Fruit fly (Drosophila melanogaster) whole organism, embryonic: ENCODE measurements around the gene Mcad.

ENCODE experiments used
- B-H2 ChIP-seq: fragments of 200-800 bp; sonication (Bioruptor generic); optimal IDR thresholded peaks from 2 replicates; lab custom pipeline; 2018; ENCODE audit warnings: missing biosample characterization, mild to moderate bottlenecking, missing genetic modification characterization
- Blimp-1 ChIP-seq: fragments of 200-800 bp; sonication (Bioruptor generic); optimal IDR thresholded peaks from 3 replicates; lab custom pipeline; 2018; ENCODE audit warnings: missing biosample characterization, missing genetic modification characterization, mild to moderate bottlenecking, moderate library complexity, missing genetic modification reagents
- C15 ChIP-seq: fragments of 200-800 bp; sonication (Bioruptor generic); IDR thresholded peaks from 3 replicates; pipeline ENCODE4 v1.3.6; 2022; ENCODE audit warnings: missing biosample characterization, missing genetic modification characterization
- CG10274 ChIP-seq: fragments of 200-800 bp; sonication (Bioruptor generic); optimal IDR thresholded peaks from 3 replicates; lab custom pipeline; 2017; ENCODE audit warnings: missing biosample characterization, mild to moderate bottlenecking, missing genetic modification characterization
- CG10321 ChIP-seq: fragments of 200-800 bp; sonication (Bioruptor generic); IDR thresholded peaks from 2 replicates; pipeline ENCODE4 v1.3.6; 2022; ENCODE audit warnings: missing biosample characterization, missing genetic modification characterization
- CG10431 ChIP-seq: fragments of 200-800 bp; sonication (Bioruptor generic); optimal IDR thresholded peaks from 3 replicates; lab custom pipeline; 2018; ENCODE audit warnings: missing biosample characterization, mild to moderate bottlenecking, missing genetic modification characterization
- CG10565 ChIP-seq: fragments of 200-800 bp; sonication (Bioruptor generic); optimal IDR thresholded peaks from 3 replicates; lab custom pipeline; 2016; ENCODE audit warnings: missing biosample characterization, mild to moderate bottlenecking, missing genetic modification characterization
- CG11456 ChIP-seq: fragments of 200-800 bp; sonication (Bioruptor generic); IDR thresholded peaks from 3 replicates; pipeline ENCODE4 v1.3.6; 2022; ENCODE audit warnings: missing biosample characterization, missing genetic modification characterization
- CG14050 ChIP-seq: fragments of 200-800 bp; sonication (Bioruptor generic); IDR thresholded peaks from 3 replicates; pipeline ENCODE4 v1.3.6; 2022; ENCODE audit warnings: missing biosample characterization, missing genetic modification characterization
- CG14441 ChIP-seq: fragments of 200-800 bp; sonication (Bioruptor generic); IDR thresholded peaks from 2 replicates; pipeline ENCODE4 v1.3.6; 2022; ENCODE audit warnings: missing biosample characterization, missing genetic modification characterization
- CG14667 ChIP-seq: fragments of 200-800 bp; sonication (Bioruptor generic); IDR thresholded peaks from 2 replicates; pipeline ENCODE4 v1.3.6; 2022; ENCODE audit warnings: missing biosample characterization, missing genetic modification characterization
- CG15073 ChIP-seq: fragments of 200-800 bp; sonication (Bioruptor generic); optimal IDR thresholded peaks from 2 replicates; lab custom pipeline; 2016; ENCODE audit warnings: missing biosample characterization, missing genetic modification characterization
- CG15269 ChIP-seq: fragments of 200-800 bp; sonication (Bioruptor generic); optimal IDR thresholded peaks from 2 replicates; lab custom pipeline; 2018; ENCODE audit warnings: missing biosample characterization, mild to moderate bottlenecking, missing genetic modification characterization, moderate library complexity
- CG15479 ChIP-seq: fragments of 200-800 bp; sonication (Bioruptor generic); optimal IDR thresholded peaks from 3 replicates; lab custom pipeline; 2019; ENCODE audit warnings: missing biosample characterization, mild to moderate bottlenecking, missing genetic modification characterization, moderate library complexity
- CG17186 ChIP-seq: fragments of 200-800 bp; sonication (Bioruptor generic); optimal IDR thresholded peaks from 3 replicates; lab custom pipeline; 2017; ENCODE audit warnings: missing biosample characterization, missing genetic modification reagents, missing genetic modification characterization
- CG17802 ChIP-seq: fragments of 200-800 bp; sonication (Bioruptor generic); optimal IDR thresholded peaks from 2 replicates; lab custom pipeline; 2018; ENCODE audit warnings: missing biosample characterization, mild to moderate bottlenecking, missing genetic modification characterization, moderate library complexity
- CG2199 ChIP-seq: fragments of 200-800 bp; sonication (Bioruptor generic); IDR thresholded peaks from 3 replicates; pipeline ENCODE4 v1.3.6; 2022; ENCODE audit warnings: missing biosample characterization, missing genetic modification characterization
- CG3163 ChIP-seq: fragments of 200-800 bp; sonication (Bioruptor generic); optimal IDR thresholded peaks from 3 replicates; lab custom pipeline; 2016; ENCODE audit warnings: missing biosample characterization, missing genetic modification characterization
- CG42726 ChIP-seq: fragments of 200-800 bp; sonication (Bioruptor generic); IDR thresholded peaks from 2 replicates; pipeline ENCODE4 v1.3.6; 2022; ENCODE audit warnings: missing biosample characterization, missing genetic modification characterization; ENCODE audit not compliant: partially characterized antibody
- CG9727 ChIP-seq: fragments of 200-800 bp; sonication (Bioruptor generic); optimal IDR thresholded peaks from 3 replicates; lab custom pipeline; 2017; ENCODE audit warnings: missing biosample characterization, mild to moderate bottlenecking, missing genetic modification characterization
- CG9932 ChIP-seq: fragments of 200-800 bp; sonication (Bioruptor generic); IDR thresholded peaks from 2 replicates; pipeline ENCODE4 v1.3.6; 2022; ENCODE audit warnings: missing biosample characterization, missing genetic modification characterization
- Ets97D ChIP-seq: fragments of 200-800 bp; sonication (Bioruptor generic); optimal IDR thresholded peaks from 3 replicates; lab custom pipeline; 2016; ENCODE audit warnings: missing biosample characterization, missing genetic modification characterization
- HLHmδ ChIP-seq: fragments of 200-800 bp; sonication (Bioruptor generic); optimal IDR thresholded peaks from 2 replicates; lab custom pipeline; 2018; ENCODE audit warnings: missing biosample characterization, mild to moderate bottlenecking, missing genetic modification characterization, moderate library complexity
- HmgZ ChIP-seq: fragments of 200-800 bp; sonication (Bioruptor generic); optimal IDR thresholded peaks from 2 replicates; lab custom pipeline; 2018; ENCODE audit warnings: missing biosample characterization, mild to moderate bottlenecking, missing genetic modification characterization
- Optix ChIP-seq: fragments of 200-800 bp; sonication (Bioruptor generic); IDR thresholded peaks from 3 replicates; pipeline ENCODE4 v1.3.6; 2022; ENCODE audit warnings: missing biosample characterization, missing genetic modification characterization
- Xrp1 ChIP-seq: fragments of 200-800 bp; sonication (Bioruptor generic); IDR thresholded peaks from 2 replicates; pipeline ENCODE4 v1.3.6; 2022; ENCODE audit warnings: missing biosample characterization, missing genetic modification characterization
- ac ChIP-seq: fragments of 200-800 bp; sonication (Bioruptor generic); optimal IDR thresholded peaks from 3 replicates; lab custom pipeline; 2017; ENCODE audit warnings: missing biosample characterization, mild to moderate bottlenecking, missing genetic modification characterization
- ara ChIP-seq: fragments of 200-800 bp; sonication (Bioruptor generic); IDR thresholded peaks from 2 replicates; pipeline ENCODE4 v1.3.6; 2022; ENCODE audit warnings: missing biosample characterization, missing genetic modification characterization
- bowl ChIP-seq: fragments of 200-800 bp; sonication (Bioruptor generic); IDR thresholded peaks from 2 replicates; pipeline ENCODE4 v1.3.6; 2022; ENCODE audit warnings: missing biosample characterization, missing genetic modification characterization
- br ChIP-seq: fragments of >200 bp; optimal IDR thresholded peaks from 2 replicates; lab custom pipeline; 2017
- cas ChIP-seq: fragments of 200-800 bp; sonication (Bioruptor generic); IDR thresholded peaks from 2 replicates; pipeline ENCODE4 v1.3.6; 2022; ENCODE audit warnings: missing biosample characterization, missing genetic modification characterization
- chif ChIP-seq, 2 experiments: fragments of 200-800 bp; sonication (Bioruptor generic); optimal IDR thresholded peaks; 3 replicates each; lab custom pipeline; 2016; ENCODE audit warnings: missing biosample characterization in 2 of 2, missing genetic modification characterization in 2 of 2
- ci ChIP-seq: fragments of 200-800 bp; sonication (Bioruptor generic); IDR thresholded peaks from 3 replicates; pipeline ENCODE4 v1.3.6; 2022; ENCODE audit warnings: missing biosample characterization, missing genetic modification characterization
- disco-r ChIP-seq: fragments of 200-800 bp; sonication (Bioruptor generic); optimal IDR thresholded peaks from 2 replicates; lab custom pipeline; 2016; ENCODE audit warnings: missing biosample characterization, missing genetic modification characterization
- ind ChIP-seq: fragments of 200-800 bp; sonication (Bioruptor generic); optimal IDR thresholded peaks from 3 replicates; lab custom pipeline; 2016; ENCODE audit warnings: missing biosample characterization, missing genetic modification characterization
- insv ChIP-seq, 2 experiments: fragments of 200-800 bp; sonication (Bioruptor generic); optimal IDR thresholded peaks; 3 replicates each; lab custom pipeline; 2016 to 2018; ENCODE audit warnings: missing biosample characterization in 2 of 2, missing genetic modification characterization in 2 of 2
- inv ChIP-seq: fragments of 200-800 bp; sonication (Bioruptor generic); IDR thresholded peaks from 2 replicates; pipeline ENCODE4 v1.3.6; 2022; ENCODE audit warnings: missing biosample characterization, missing genetic modification characterization; ENCODE audit not compliant: partially characterized antibody
- jigr1 ChIP-seq: fragments of 200-800 bp; sonication (Bioruptor generic); IDR thresholded peaks from 3 replicates; pipeline ENCODE4 v1.3.6; 2022; ENCODE audit warnings: missing biosample characterization, missing genetic modification characterization
- kay ChIP-seq: fragments of 200-800 bp; sonication (Bioruptor generic); optimal IDR thresholded peaks from 2 replicates; lab custom pipeline; 2016; ENCODE audit warnings: missing biosample characterization, missing genetic modification characterization
- lmd ChIP-seq: fragments of 200-800 bp; sonication (Bioruptor generic); IDR thresholded peaks from 2 replicates; pipeline ENCODE4 v1.3.6; 2022; ENCODE audit warnings: missing biosample characterization, missing genetic modification characterization
- nom ChIP-seq: fragments of 200-800 bp; sonication (Bioruptor generic); optimal IDR thresholded peaks from 2 replicates; lab custom pipeline; 2017; ENCODE audit warnings: missing biosample characterization, missing genetic modification characterization, mild to moderate bottlenecking, moderate library complexity, missing genetic modification reagents
- pho ChIP-seq: fragments of 200-800 bp; sonication (Bioruptor generic); optimal IDR thresholded peaks from 2 replicates; lab custom pipeline; 2016; ENCODE audit warnings: missing biosample characterization, missing genetic modification characterization
- repo ChIP-seq: fragments of 200-800 bp; sonication (Bioruptor generic); optimal IDR thresholded peaks from 2 replicates; lab custom pipeline; 2016; ENCODE audit warnings: missing biosample characterization, missing genetic modification characterization
- sens ChIP-seq: fragments of 200-800 bp; sonication (Bioruptor generic); peaks from one replicate; lab custom pipeline; 2016; ENCODE audit warnings: missing biosample characterization, missing genetic modification characterization
- slbo ChIP-seq: fragments of 200-800 bp; sonication (Bioruptor generic); IDR thresholded peaks from 2 replicates; pipeline ENCODE4 v1.3.6; 2022; ENCODE audit warnings: missing biosample characterization, missing genetic modification characterization
- stc ChIP-seq: fragments of 200-800 bp; sonication (Bioruptor generic); IDR thresholded peaks from 2 replicates; pipeline ENCODE4 v1.3.6; 2022; ENCODE audit warnings: missing biosample characterization, missing genetic modification characterization
- tup ChIP-seq: fragments of 200-800 bp; sonication (Bioruptor generic); optimal IDR thresholded peaks from 2 replicates; lab custom pipeline; 2016; ENCODE audit warnings: missing biosample characterization, mild to moderate bottlenecking, missing genetic modification characterization, moderate library complexity
- unc-4 ChIP-seq: fragments of 200-800 bp; sonication (Bioruptor generic); IDR thresholded peaks from 2 replicates; pipeline ENCODE4 v1.3.6; 2022; ENCODE audit warnings: missing biosample characterization, missing genetic modification characterization; ENCODE audit not compliant: partially characterized antibody
- vfl ChIP-seq: fragments of 200-800 bp; sonication (Bioruptor generic); optimal IDR thresholded peaks from 2 replicates; lab custom pipeline; 2016; ENCODE audit warnings: missing biosample characterization, missing genetic modification characterization
- zf30C ChIP-seq: fragments of 200-800 bp; sonication (Bioruptor generic); optimal IDR thresholded peaks from 3 replicates; lab custom pipeline; 2018; ENCODE audit warnings: missing biosample characterization, mild to moderate bottlenecking, missing genetic modification characterization

Mcad gene

DNA sequence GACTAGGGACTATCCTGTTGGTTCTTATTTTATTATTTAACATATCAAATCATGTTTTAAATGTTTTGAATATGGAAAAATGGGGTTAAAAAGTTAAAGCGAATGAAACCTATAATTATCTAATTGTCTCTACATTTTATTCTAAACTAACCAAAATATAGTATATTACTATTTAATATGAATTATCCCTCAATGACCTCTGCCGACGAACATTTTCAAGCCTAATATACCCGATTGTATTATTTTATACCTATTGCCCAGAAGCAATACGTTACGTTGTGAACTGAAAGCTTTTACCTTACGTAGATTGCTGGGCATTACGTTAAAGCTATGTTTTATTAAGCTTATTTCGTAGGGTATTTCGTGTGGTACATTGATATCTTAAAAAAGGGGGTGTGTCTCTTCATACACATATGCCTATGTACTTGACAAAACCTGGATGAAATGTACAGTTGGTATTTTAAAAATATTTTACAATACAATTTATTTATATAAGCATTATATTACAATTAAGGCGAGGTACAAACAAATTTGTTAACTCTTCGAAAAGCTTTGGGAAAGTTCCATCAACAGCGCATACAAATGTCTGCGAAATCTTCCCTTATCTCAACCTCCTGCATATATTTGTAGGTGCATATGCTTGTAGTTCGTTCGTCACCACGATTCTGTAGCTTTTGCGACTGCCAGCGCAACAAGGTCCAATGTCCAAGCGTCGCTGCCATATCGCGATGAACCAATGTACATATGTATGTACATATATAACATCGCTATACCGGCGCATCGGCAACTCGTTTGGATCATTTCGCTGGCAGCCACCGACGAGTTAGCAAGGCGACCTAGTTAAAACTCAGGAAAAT is at the start of gene Mcad (continued):
- TF ChIP-seq CG14667 (GFP tag; lab: Robert Waterston, UW) (peak; percentile 60), CG9932 (peak; percentile 96), vfl (GFP tag; lab: Kevin White, UChicago) (peak; percentile 74), slbo (GFP tag; lab: Robert Waterston, UW) (peak; percentile 97), repo (GFP tag; lab: Kevin White, UChicago) (peak; percentile 24), Xrp1 (GFP tag; lab: Robert Waterston, UW) (peak; percentile 88), Optix (peak; percentile 75; the same call in 2 of the 3 replicates), CG15479 (GFP tag; lab: Kevin White, UChicago) (no peak), CG17802 (tag; lab: Kevin White, UChicago) (peak; percentile 82), CG14050 (GFP tag; lab: Robert Waterston, UW) (peak; percentile 79), CG11456 (GFP tag; lab: Robert Waterston, UW) (peak; percentile 89), HLHmδ (GFP tag; lab: Kevin White, UChicago) (no peak), tup (GFP tag; lab: Kevin White, UChicago) (peak; percentile 53), CG10274 (peak; percentile 99), CG15269 (peak; percentile 88), insv (GFP tag; optimal IDR thresholded peaks at IDR 0.05; lab: Kevin White, UChicago) (no peak), CG10565 (no peak), kay (GFP tag; lab: Kevin White, UChicago) (peak; percentile 87), B-H2 (GFP tag; lab: Kevin White, UChicago) (peak; percentile 17), ac (no peak), Ets97D (GFP tag; lab: Kevin White, UChicago) (peak; percentile 47), cas (GFP tag; lab: Robert Waterston, UW) (peak; percentile 85), lmd (GFP tag; lab: Robert Waterston, UW) (peak; percentile 88), zf30C (GFP tag; lab: Kevin White, UChicago) (no peak), ci (GFP tag; lab: Robert Waterston, UW) (peak; percentile 81), ind (peak; percentile 97), CG14441 (peak; percentile 93), CG10431 (no peak), HmgZ (tag; lab: Kevin White, UChicago) (peak; percentile 72), CG15073 (peak; percentile 27), C15 (GFP tag; lab: Robert Waterston, UW) (peak; percentile 48; the same call in 1 of the 3 replicates), inv (GFP tag; lab: Robert Waterston, UW) (no peak), nom (GFP tag; lab: Kevin White, UChicago) (peak; percentile 99), CG3163 (GFP tag; lab: Kevin White, UChicago) (no peak), br (no peak), jigr1 (peak; percentile 63; the same call in 2 of the 3 replicates), CG9727 (GFP tag; lab: Kevin White, UChicago) (peak; percentile 90), stc (GFP tag; lab: Robert Waterston, UW) (peak; percentile 95), ara (GFP tag; lab: Robert Waterston, UW) (peak; percentile 57), Blimp-1 (GFP tag; lab: Kevin White, UChicago) (peak; percentile 94), CG42726 (GFP tag; lab: Robert Waterston, UW) (no peak), unc-4 (0 out of 2 replicates have a peak, but pooled peaks have one; percentile 21), chif (GFP tag; optimal IDR thresholded peaks at IDR 0.05; lab: Kevin White, UChicago) (peak; percentile 17 to 40), CG10321 (GFP tag; lab: Robert Waterston, UW) (peak; percentile 15; the same call in 1 of the 2 replicates), disco-r (GFP tag; lab: Kevin White, UChicago) (no peak), pho (GFP tag; lab: Kevin White, UChicago) (peak; percentile 71), CG2199 (peak; percentile 84), sens (peak; percentile 89), CG17186 (GFP tag; lab: Kevin White, UChicago) (peak; percentile 59), bowl (GFP tag; lab: Robert Waterston, UW) (peak; percentile 69)
